Fruit fly (Drosophila melanogaster) whole organism, pupa: Measurements from ENCODE around the gene CG8004.

Source experiments
- CG13204 ChIP-seq: fragments of 200-800 bp; sonication (Bioruptor generic); optimal IDR thresholded peaks from 2 replicates; lab custom pipeline; 2018; ENCODE audit warnings: missing biosample characterization, mild to moderate bottlenecking, missing genetic modification characterization, moderate library complexity
- CG17806 ChIP-seq: fragments of 200-800 bp; sonication (Bioruptor generic); optimal IDR thresholded peaks from 2 replicates; lab custom pipeline; 2018; ENCODE audit warnings: missing biosample characterization, mild to moderate bottlenecking, missing genetic modification characterization, moderate library complexity
- CG32121 ChIP-seq: fragments of 200-800 bp; sonication (Bioruptor generic); IDR thresholded peaks from 2 replicates; pipeline ENCODE4 v1.3.6; 2022; ENCODE audit warnings: missing biosample characterization, missing genetic modification characterization
- CG4496 ChIP-seq: fragments of 200-800 bp; sonication (Bioruptor generic); IDR thresholded peaks from 3 replicates; pipeline ENCODE4 v1.3.6; 2022; ENCODE audit warnings: missing biosample characterization, missing genetic modification characterization
- CG8159 ChIP-seq: fragments of 200-800 bp; sonication (Bioruptor generic); optimal IDR thresholded peaks from 3 replicates; lab custom pipeline; 2018; ENCODE audit warnings: missing biosample characterization, mild to moderate bottlenecking, missing genetic modification characterization, moderate library complexity
- D1 ChIP-seq: fragments of 200-800 bp; sonication (Bioruptor generic); optimal IDR thresholded peaks from 2 replicates; lab custom pipeline; 2018; ENCODE audit warnings: missing biosample characterization, mild to moderate bottlenecking, missing genetic modification characterization, moderate library complexity
- Pif1A ChIP-seq: fragments of 200-800 bp; sonication (Bioruptor generic); optimal IDR thresholded peaks from 3 replicates; lab custom pipeline; 2016; ENCODE audit warnings: missing biosample characterization, missing genetic modification characterization
- Snoo ChIP-seq: fragments of 200-800 bp; sonication (Bioruptor generic); optimal IDR thresholded peaks from 3 replicates; lab custom pipeline; 2017; ENCODE audit warnings: missing biosample characterization, mild to moderate bottlenecking, missing genetic modification characterization, inconsistent platforms
- fd96Ca ChIP-seq: fragments of 200-800 bp; sonication (Bioruptor generic); IDR thresholded peaks from 3 replicates; pipeline ENCODE4 v1.3.6; 2022; ENCODE audit warnings: missing biosample characterization, missing genetic modification characterization
- gl ChIP-seq: fragments of 200-800 bp; sonication (Bioruptor generic); optimal IDR thresholded peaks from 2 replicates; lab custom pipeline; 2018; ENCODE audit warnings: missing biosample characterization, mild to moderate bottlenecking, missing genetic modification characterization
- rn ChIP-seq: fragments of 200-800 bp; sonication (Bioruptor generic); IDR thresholded peaks from 2 replicates; pipeline ENCODE4 v1.3.6; 2022; ENCODE audit warnings: missing biosample characterization, missing genetic modification characterization

DNA sequence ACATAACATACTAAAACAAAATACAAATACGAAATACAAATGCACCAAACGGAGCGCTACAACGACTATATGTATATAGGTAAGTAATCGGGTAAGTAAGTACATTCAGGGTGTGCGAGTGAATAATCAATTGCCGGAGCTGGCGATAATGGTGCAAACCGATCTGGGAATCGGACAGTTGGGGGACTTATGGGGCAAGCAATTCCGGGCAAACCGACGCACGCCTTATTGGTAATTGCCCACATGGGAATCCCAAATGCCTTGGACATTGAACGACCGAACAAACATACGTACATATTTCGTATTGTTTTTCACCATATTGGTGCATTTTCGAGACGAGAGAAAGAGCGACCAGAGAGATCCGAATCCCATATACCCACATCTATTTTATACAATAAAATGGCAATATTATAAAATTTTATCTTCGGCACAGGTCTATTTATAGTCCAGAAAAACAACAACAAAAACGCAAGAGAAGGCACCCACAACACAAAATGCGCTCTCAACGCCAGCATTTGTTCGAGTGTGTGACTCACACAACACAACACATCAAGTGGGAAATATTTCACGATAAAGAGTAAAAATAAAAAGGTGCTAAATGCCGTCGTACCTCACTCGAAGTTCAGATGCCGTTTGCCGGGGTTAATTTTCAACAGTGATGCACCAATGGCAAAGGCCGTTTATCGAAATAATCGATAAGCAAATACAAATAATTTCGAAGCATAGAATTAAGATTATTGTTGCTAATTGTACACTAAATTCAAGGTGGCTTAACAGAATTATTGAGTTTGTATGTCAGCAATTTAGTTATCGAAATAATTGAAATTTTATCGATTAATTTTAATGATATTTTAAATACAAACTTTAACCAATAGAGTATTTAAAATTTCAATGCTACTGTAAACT lies 27.9 kb downstream of the CG8004 start:
- TF ChIP-seq gl (tag; lab: Kevin White, UChicago) = no peak
- TF ChIP-seq Pif1A (GFP tag; lab: Kevin White, UChicago) = no peak
- no peak for TF ChIP-seq CG32121 (GFP tag; lab: Robert Waterston, UW)
- no peak for TF ChIP-seq CG13204
- 0 out of 3 replicates have a peak, but pooled peaks have one; percentile 23 for TF ChIP-seq CG4496 (GFP tag; lab: Robert Waterston, UW)
- no peak for TF ChIP-seq fd96Ca
- no peak for TF ChIP-seq rn (GFP tag; lab: Robert Waterston, UW)
- no peak for TF ChIP-seq CG17806 (tag; lab: Kevin White, UChicago)
- TF ChIP-seq D1 (tag; lab: Kevin White, UChicago) = no peak
- TF ChIP-seq CG8159 = no peak
- no peak for TF ChIP-seq Snoo
